Worm (Caenorhabditis elegans): ENCODE data around the gene F28A10.8.

F28A10.8 gene

ce11 chrII:820519-820918, 17.8 kb downstream of the F28A10.8 start, which contains the start of gene F46F5.7:
F46F5.7 (minus strand) TSS chrII:820619.
- no peak for TF ChIP-seq nhr-77 (tag; optimal IDR thresholded peaks at IDR 0.05)

- TF ChIP-seq fkh-2 (tag; optimal IDR thresholded peaks at IDR 0.05) (no peak), nhr-12 (tag; optimal IDR thresholded peaks at IDR 0.05) (no peak), unc-62 (GFP tag; optimal IDR thresholded peaks at IDR 0.05) (no peak), aly-2 (tag; optimal IDR thresholded peaks at IDR 0.05) (no peak), nhr-23 (tag; optimal IDR thresholded peaks at IDR 0.05) (no peak), R02D3.7 (tag; optimal IDR thresholded peaks at IDR 0.05) (no peak), fos-1 (tag; optimal IDR thresholded peaks at IDR 0.05) (no peak), daf-12 (tag; optimal IDR thresholded peaks at IDR 0.05) (no peak), egl-27 (tag; optimal IDR thresholded peaks at IDR 0.05) (no peak), ceh-82 (tag; optimal IDR thresholded peaks at IDR 0.05) (no peak), elt-3 (tag; optimal IDR thresholded peaks at IDR 0.05) (no peak), nhr-67 (tag; optimal IDR thresholded peaks at IDR 0.05) (no peak), ceh-16 (tag; optimal IDR thresholded peaks at IDR 0.05) (no peak)
These were observed 23.6 kb downstream of the F28A10.8 start, which contains the start of gene msrp-3 for ce11 chrII:814737-815136. msrp-3 (minus strand) TSS chrII:814837.

ce11 chrII:812917-813316, 25.4 kb downstream of the F28A10.8 start, which contains the start of gene F46F5.5:
F46F5.5 (minus strand) TSS chrII:813017.
- no peak for TF ChIP-seq lsy-12 (tag; optimal IDR thresholded peaks at IDR 0.05)
- no peak for TF ChIP-seq mml-1 (tag; optimal IDR thresholded peaks at IDR 0.05)
- TF ChIP-seq elt-3 (tag; optimal IDR thresholded peaks at IDR 0.05), result no peak
- no peak for TF ChIP-seq snpc-4 (tag; optimal IDR thresholded peaks at IDR 0.05)
- TF ChIP-seq nhr-77 (tag; optimal IDR thresholded peaks at IDR 0.05), result no peak

DNA sequence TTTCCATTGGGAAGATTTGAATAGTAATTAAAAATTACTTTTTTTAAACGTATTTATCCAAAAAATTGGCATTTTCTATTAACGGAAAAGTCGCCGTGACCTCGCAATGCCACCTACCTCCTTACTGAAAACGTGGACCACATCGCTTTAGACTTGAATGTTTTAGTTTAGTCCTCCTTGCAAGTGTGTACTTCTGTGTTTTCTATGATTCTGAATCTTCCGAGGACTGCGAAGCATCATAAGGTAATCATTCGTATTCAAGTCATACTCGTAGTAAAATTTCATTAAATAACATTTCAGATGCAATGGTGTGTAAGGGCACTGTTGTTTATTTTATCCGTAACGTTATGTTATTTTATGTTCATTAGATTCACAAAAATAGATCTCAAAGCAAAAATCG, 29.9 kb downstream of the F28A10.8 start, which contains the start of gene F46F5.11:
F46F5.11 (plus strand) TSS at position 301 of the 400 bp plus-strand sequence.
- TF ChIP-seq ama-1 (optimal IDR thresholded peaks at IDR 0.05) (no peak), lsy-12 (tag; optimal IDR thresholded peaks at IDR 0.05) (no peak), skn-1 (tag; optimal IDR thresholded peaks at IDR 0.05) (no peak), hmg-11 (tag; optimal IDR thresholded peaks at IDR 0.05) (no peak), fkh-2 (tag; optimal IDR thresholded peaks at IDR 0.05) (no peak), nhr-77 (tag; optimal IDR thresholded peaks at IDR 0.05) (no peak), ceh-9 (tag; optimal IDR thresholded peaks at IDR 0.05) (no peak), snpc-4 (tag; optimal IDR thresholded peaks at IDR 0.05) (no peak), ceh-82 (tag; optimal IDR thresholded peaks at IDR 0.05) (no peak), nhr-67 (tag; optimal IDR thresholded peaks at IDR 0.05) (no peak), elt-1 (tag; optimal IDR thresholded peaks at IDR 0.05) (no peak), nhr-11 (tag; optimal IDR thresholded peaks at IDR 0.05) (no peak), sea-2 (GFP tag; optimal IDR thresholded peaks at IDR 0.05) (no peak), lin-39 (tag; optimal IDR thresholded peaks at IDR 0.05) (no peak), elt-3 (tag; optimal IDR thresholded peaks at IDR 0.05) (no peak), fos-1 (tag; optimal IDR thresholded peaks at IDR 0.05) (no peak), unc-62 (GFP tag; optimal IDR thresholded peaks at IDR 0.05) (no peak), nhr-28 (tag; optimal IDR thresholded peaks at IDR 0.05) (no peak), lin-15B (tag; optimal IDR thresholded peaks at IDR 0.05) (no peak)

ce11 chrII:803009-803408, 35.3 kb downstream of the F28A10.8 start, which contains the start of gene F46F5.13:
F46F5.13 (plus strand) TSS chrII:803309.
- TF ChIP-seq ceh-16 (tag; optimal IDR thresholded peaks at IDR 0.05) (no peak), nhr-43 (tag; optimal IDR thresholded peaks at IDR 0.05; ENCODE audit: poor library complexity, severe bottlenecking) (no peak), nhr-237 (tag; optimal IDR thresholded peaks at IDR 0.05) (no peak)

DNA sequence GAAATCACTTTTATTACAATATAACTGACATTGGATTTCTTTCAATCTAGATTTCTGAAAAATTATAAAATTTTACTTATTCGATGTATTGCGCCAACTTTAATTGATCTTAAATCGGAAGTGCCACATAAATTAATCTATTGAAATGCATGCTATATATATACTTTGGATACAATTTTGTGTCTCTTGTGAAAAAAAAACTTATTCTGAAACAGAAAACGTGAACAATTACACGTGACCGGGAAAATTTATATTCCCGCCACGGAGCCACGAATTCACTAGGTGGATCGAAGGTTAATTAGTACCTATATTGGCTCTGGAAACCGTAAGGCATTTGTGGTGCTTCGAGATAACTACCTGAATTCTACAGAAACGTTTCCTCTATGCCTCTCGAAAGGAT, 38.6 kb downstream of the F28A10.8 start, which contains the start of gene F46F5.14:
F46F5.14 (plus strand) TSS at position 301 of the 400 bp plus-strand sequence.
- TF ChIP-seq nhr-23 (tag; optimal IDR thresholded peaks at IDR 0.05) (no peak), nfya-1 (tag; optimal IDR thresholded peaks at IDR 0.05; ENCODE audit: insufficient read depth) (no peak), hmg-11 (tag; optimal IDR thresholded peaks at IDR 0.05) (no peak), nhr-237 (tag; optimal IDR thresholded peaks at IDR 0.05) (no peak), nhr-28 (tag; optimal IDR thresholded peaks at IDR 0.05) (no peak), tbx-2 (tag; optimal IDR thresholded peaks at IDR 0.05) (no peak), ama-1 (optimal IDR thresholded peaks at IDR 0.05) (no peak), fkh-2 (tag; optimal IDR thresholded peaks at IDR 0.05) (no peak), aly-2 (tag; optimal IDR thresholded peaks at IDR 0.05) (no peak), R02D3.7 (tag; optimal IDR thresholded peaks at IDR 0.05) (no peak)

Data from whole organism, L3 larva.